Worm (Caenorhabditis elegans) whole organism, L4 larva: ENCODE results near the gene madf-5.

ENCODE experiments used
- ceh-28 ChIP-seq: fragments of 150-350 bp; optimal IDR thresholded peaks from 2 replicates; lab custom pipeline; 2014; ENCODE audit warnings: missing biosample characterization, missing genetic modification reagents, missing genetic modification characterization
- ceh-82 ChIP-seq: sonication (generic microtip); optimal IDR thresholded peaks from 2 replicates; lab custom pipeline; 2017; ENCODE audit warnings: missing biosample characterization, missing genetic modification characterization
- zag-1 ChIP-seq: fragments of 150-350 bp; optimal IDR thresholded peaks from 2 replicates; lab custom pipeline; 2014; ENCODE audit warnings: missing biosample characterization, missing genetic modification characterization

DNA sequence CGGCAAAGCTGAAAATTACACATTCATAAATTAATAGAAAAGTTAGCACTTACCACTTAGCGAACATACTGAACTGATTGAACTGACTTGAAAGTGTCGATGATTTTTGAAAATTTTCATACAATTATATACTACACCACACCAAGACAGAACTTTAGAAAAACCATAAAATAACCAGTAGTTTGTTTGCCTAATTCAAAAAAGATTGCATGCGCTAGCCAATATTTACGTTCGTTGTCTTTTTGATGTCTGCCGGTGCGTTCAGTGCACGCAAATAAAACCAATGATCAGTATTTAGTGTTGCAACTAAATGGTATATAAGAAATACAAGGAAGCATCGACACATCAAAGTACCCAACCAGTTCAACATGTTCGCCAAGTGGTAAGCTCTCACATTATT is 7.1 kb downstream of the madf-5 start, which contains the start of the genes nspb-8 and nspb-9:
- TF ChIP-seq zag-1 (tag; lab: Kevin White, UChicago): no peak
- TF ChIP-seq ceh-28 (tag; lab: Kevin White, UChicago): no peak
- TF ChIP-seq ceh-82: no peak
